Worm (Caenorhabditis elegans): Measurements from ENCODE around the gene srw-3.

The srw-3 gene

ce11 chrV:7741918-7742317 lies 36.5 kb downstream of the srw-3 start:
- TF ChIP-seq scrt-1 (GFP tag; IDR thresholded peaks at IDR 0.05) (no peak), tbx-37 (GFP tag; conservative IDR thresholded peaks at IDR 0.05) (no peak), hnd-1 (tag; optimal IDR thresholded peaks at IDR 0.05) (no peak), ceh-13 (GFP tag; optimal IDR thresholded peaks at IDR 0.05) (no peak), sea-1 (GFP tag; conservative IDR thresholded peaks at IDR 0.05) (no peak), F13C5.2 (tag; optimal IDR thresholded peaks at IDR 0.05) (no peak), hmg-4 (GFP tag; optimal IDR thresholded peaks at IDR 0.05) (no peak), B0310.2 (tag; optimal IDR thresholded peaks at IDR 0.05) (no peak), hmbx-1 (tag; optimal IDR thresholded peaks at IDR 0.05) (no peak), aly-1 (tag; optimal IDR thresholded peaks at IDR 0.05) (no peak), ets-7 (tag; optimal IDR thresholded peaks at IDR 0.05) (no peak), pes-1 (GFP tag; IDR thresholded peaks at IDR 0.05) (no peak), flt-1 (GFP tag; IDR thresholded peaks at IDR 0.05) (no peak), ceh-36 (tag; optimal IDR thresholded peaks at IDR 0.05) (no peak), tra-4 (tag; optimal IDR thresholded peaks at IDR 0.05) (no peak), tbx-11 (GFP tag; IDR thresholded peaks at IDR 0.05) (no peak)

DNA sequence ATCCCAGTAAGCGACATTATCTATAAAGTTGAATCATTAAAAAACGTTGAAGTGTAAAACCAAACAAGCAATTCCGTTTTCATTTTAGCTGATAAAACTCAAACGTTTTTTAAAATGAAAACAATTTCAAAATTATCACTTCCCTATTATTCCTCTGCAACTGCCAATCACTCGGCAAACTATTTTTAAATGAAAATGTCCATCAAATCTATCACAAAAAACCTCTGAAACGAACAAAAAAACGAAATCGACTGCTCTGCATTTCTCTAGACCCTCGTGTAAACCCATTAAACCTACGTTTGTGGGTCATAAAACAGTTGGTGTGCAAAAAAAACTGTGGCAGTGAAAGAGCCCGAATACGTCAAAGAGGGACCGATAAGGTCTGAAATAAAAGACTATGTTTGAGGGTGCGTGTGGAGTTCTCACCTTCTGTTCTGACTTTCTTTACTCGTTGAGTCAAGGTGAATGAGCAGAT lies 37.1 kb downstream of the srw-3 start, which contains the start of gene fbxl-5:
fbxl-5 (plus strand) TSS at position 425 of the 475 bp plus-strand sequence.
- TF ChIP-seq aly-1 (tag; optimal IDR thresholded peaks at IDR 0.05), result no peak
- no peak for TF ChIP-seq tra-4 (tag; optimal IDR thresholded peaks at IDR 0.05)
- no peak for TF ChIP-seq tbx-37 (GFP tag; conservative IDR thresholded peaks at IDR 0.05)
- no peak for TF ChIP-seq ceh-36 (tag; optimal IDR thresholded peaks at IDR 0.05)

DNA sequence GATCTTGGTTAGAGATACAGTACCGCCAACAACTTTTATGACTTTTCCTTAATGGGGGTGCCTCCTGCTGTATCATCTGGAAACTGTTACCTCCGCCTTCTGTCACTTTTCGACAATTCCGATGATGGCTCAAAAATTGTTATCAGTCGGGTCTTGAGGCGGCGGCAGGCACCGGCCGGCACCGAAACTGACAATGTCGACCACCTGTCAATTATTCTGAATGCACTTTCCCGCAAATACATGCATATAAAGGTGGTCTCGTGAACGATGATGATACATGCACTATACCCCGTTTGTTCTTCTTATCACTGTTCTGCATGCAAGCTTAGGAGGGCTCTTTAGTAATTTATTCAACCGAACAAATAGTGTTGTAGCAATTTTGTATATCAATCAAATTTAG lies 38.7 kb downstream of the srw-3 start:
- TF ChIP-seq tra-4 (tag; optimal IDR thresholded peaks at IDR 0.05) (no peak), scrt-1 (GFP tag; IDR thresholded peaks at IDR 0.05) (no peak), F13C5.2 (tag; optimal IDR thresholded peaks at IDR 0.05) (no peak), flt-1 (GFP tag; IDR thresholded peaks at IDR 0.05) (no peak), B0310.2 (tag; optimal IDR thresholded peaks at IDR 0.05) (no peak), ets-7 (tag; optimal IDR thresholded peaks at IDR 0.05) (no peak), aly-1 (tag; optimal IDR thresholded peaks at IDR 0.05) (no peak), hnd-1 (tag; optimal IDR thresholded peaks at IDR 0.05) (no peak), sea-1 (GFP tag; conservative IDR thresholded peaks at IDR 0.05) (no peak), pes-1 (GFP tag; IDR thresholded peaks at IDR 0.05) (no peak), ceh-36 (tag; optimal IDR thresholded peaks at IDR 0.05) (no peak), tbx-11 (GFP tag; IDR thresholded peaks at IDR 0.05) (no peak), tbx-37 (GFP tag; conservative IDR thresholded peaks at IDR 0.05) (no peak), hmbx-1 (tag; optimal IDR thresholded peaks at IDR 0.05) (no peak), ceh-13 (GFP tag; optimal IDR thresholded peaks at IDR 0.05) (no peak)

ce11 chrV:7745386-7745785 lies 40.0 kb downstream of the srw-3 start:
- TF ChIP-seq ceh-13 (GFP tag; optimal IDR thresholded peaks at IDR 0.05), result no peak
- TF ChIP-seq ama-1 (optimal IDR thresholded peaks at IDR 0.05), result no peak
- TF ChIP-seq tbx-11 (GFP tag; IDR thresholded peaks at IDR 0.05), result no peak
- no peak for TF ChIP-seq tra-4 (tag; optimal IDR thresholded peaks at IDR 0.05)
- no peak for TF ChIP-seq F13C5.2 (tag; optimal IDR thresholded peaks at IDR 0.05)
- TF ChIP-seq ceh-36 (tag; optimal IDR thresholded peaks at IDR 0.05), result no peak
- TF ChIP-seq tbx-37 (GFP tag; conservative IDR thresholded peaks at IDR 0.05), result no peak
- TF ChIP-seq B0310.2 (tag; optimal IDR thresholded peaks at IDR 0.05), result no peak
- TF ChIP-seq sea-1 (GFP tag; conservative IDR thresholded peaks at IDR 0.05), result no peak
- no peak for TF ChIP-seq scrt-1 (GFP tag; IDR thresholded peaks at IDR 0.05)
- no peak for TF ChIP-seq flt-1 (GFP tag; IDR thresholded peaks at IDR 0.05)
- no peak for TF ChIP-seq aly-1 (tag; optimal IDR thresholded peaks at IDR 0.05)
- no peak for TF ChIP-seq pes-1 (GFP tag; IDR thresholded peaks at IDR 0.05)

DNA sequence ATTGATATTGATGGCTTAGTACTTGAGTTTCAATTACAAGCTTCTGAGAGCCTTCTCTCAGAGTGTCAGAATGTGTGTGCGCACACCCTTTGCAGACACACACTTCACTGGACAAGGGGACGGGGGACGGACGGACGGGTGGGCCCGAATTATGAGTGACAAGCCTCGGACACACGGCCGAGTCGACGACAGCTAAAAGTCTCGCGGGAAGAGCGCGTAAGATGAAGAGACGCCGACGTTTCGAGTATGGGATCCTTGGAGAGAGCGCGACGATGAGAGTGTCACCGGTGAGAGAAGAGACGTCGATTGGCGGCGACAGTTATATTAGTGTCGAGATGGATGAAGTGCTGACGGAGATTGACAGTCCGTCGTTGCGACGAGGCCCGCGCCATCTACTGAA lies 40.5 kb downstream of the srw-3 start:
- TF ChIP-seq hmg-4 (GFP tag; optimal IDR thresholded peaks at IDR 0.05), result peak; percentile 64
- TF ChIP-seq tbx-11 (GFP tag; IDR thresholded peaks at IDR 0.05), result no peak
- no peak for TF ChIP-seq ceh-36 (tag; optimal IDR thresholded peaks at IDR 0.05)
- TF ChIP-seq ama-1 (optimal IDR thresholded peaks at IDR 0.05), result no peak
- no peak for TF ChIP-seq scrt-1 (GFP tag; IDR thresholded peaks at IDR 0.05)
- peak; percentile 27; the same call in 1 of the 2 replicates for TF ChIP-seq pes-1 (GFP tag; IDR thresholded peaks at IDR 0.05)

DNA sequence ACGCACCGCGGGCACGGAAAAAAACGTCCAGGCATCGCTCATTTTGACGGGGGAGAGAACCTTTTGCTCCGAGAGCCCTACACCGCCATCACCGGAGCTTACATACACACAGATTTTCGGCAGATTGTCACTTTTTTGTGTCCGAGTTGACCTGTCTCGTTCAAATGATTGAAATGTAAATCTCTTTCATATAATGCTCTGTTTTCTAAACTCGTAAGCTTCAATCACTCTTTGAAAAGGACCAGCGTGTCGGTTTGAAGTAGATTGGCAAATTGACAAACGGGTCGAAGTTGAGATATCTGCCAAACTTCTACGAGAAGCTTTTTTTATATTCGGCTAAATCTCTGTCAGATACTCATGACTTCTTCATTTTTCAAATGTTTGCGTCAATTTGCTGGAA lies 41.7 kb downstream of the srw-3 start:
- no peak for TF ChIP-seq flt-1 (GFP tag; IDR thresholded peaks at IDR 0.05)

ce11 chrV:7747987-7748607 lies 42.7 kb downstream of the srw-3 start:
- TF ChIP-seq hnd-1 (tag; optimal IDR thresholded peaks at IDR 0.05) (no peak), hmg-4 (GFP tag; optimal IDR thresholded peaks at IDR 0.05) (no peak), tbx-11 (GFP tag; IDR thresholded peaks at IDR 0.05) (no peak), ets-7 (tag; optimal IDR thresholded peaks at IDR 0.05) (peak; percentile 88)

DNA sequence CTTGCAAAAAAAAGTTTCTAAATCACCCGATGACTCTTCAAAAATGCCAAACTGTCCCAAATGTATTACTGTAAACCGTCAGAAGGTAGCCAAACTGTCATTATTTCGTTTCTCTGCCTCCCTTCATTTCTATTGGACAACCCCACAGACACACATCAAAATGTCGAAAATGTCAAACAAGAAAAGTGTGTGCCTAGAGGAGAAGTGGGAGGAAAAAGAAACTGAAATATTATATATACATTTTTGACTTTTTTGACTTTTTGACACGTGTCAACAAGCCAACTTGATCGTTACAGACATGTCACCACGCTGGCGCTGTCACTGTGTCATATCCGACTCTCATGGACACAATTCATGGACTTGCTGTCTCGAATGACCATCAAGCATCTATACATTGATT lies 44.3 kb downstream of the srw-3 start:
- TF ChIP-seq F13C5.2 (tag; optimal IDR thresholded peaks at IDR 0.05), result no peak
- TF ChIP-seq ama-1 (optimal IDR thresholded peaks at IDR 0.05), result no peak
- TF ChIP-seq sea-1 (GFP tag; conservative IDR thresholded peaks at IDR 0.05), result no peak
- TF ChIP-seq tbx-37 (GFP tag; conservative IDR thresholded peaks at IDR 0.05), result no peak
- no peak for TF ChIP-seq ceh-13 (GFP tag; optimal IDR thresholded peaks at IDR 0.05)
- no peak for TF ChIP-seq scrt-1 (GFP tag; IDR thresholded peaks at IDR 0.05)
- TF ChIP-seq tra-4 (tag; optimal IDR thresholded peaks at IDR 0.05), result no peak
- no peak for TF ChIP-seq hmbx-1 (tag; optimal IDR thresholded peaks at IDR 0.05)
- no peak for TF ChIP-seq aly-1 (tag; optimal IDR thresholded peaks at IDR 0.05)
- no peak for TF ChIP-seq pes-1 (GFP tag; IDR thresholded peaks at IDR 0.05)
- TF ChIP-seq hnd-1 (tag; optimal IDR thresholded peaks at IDR 0.05), result no peak
- no peak for TF ChIP-seq ets-7 (tag; optimal IDR thresholded peaks at IDR 0.05)
- TF ChIP-seq flt-1 (GFP tag; IDR thresholded peaks at IDR 0.05), result no peak
- TF ChIP-seq tbx-11 (GFP tag; IDR thresholded peaks at IDR 0.05), result no peak
